Fruit fly (Drosophila melanogaster) whole organism: ENCODE measurements around the gene fy.

Source experiments
- CG8478 ChIP-seq: fragments of >200 bp; optimal IDR thresholded peaks from 2 replicates; lab custom pipeline; 2018; ENCODE audit warnings: inconsistent platforms
- Dll ChIP-seq: fragments of >200 bp; optimal IDR thresholded peaks from 2 replicates; lab custom pipeline; 2017
- EcR ChIP-seq, 2 experiments: fragments of >200 bp; optimal IDR thresholded peaks; 2 replicates each; lab custom pipeline; 2017; ENCODE audit warnings: missing biosample characterization in 2 of 2, missing genetic modification characterization in 2 of 2, missing genetic modification reagents in 2 of 2
- pan ChIP-seq: fragments of >200 bp; optimal IDR thresholded peaks from 2 replicates; lab custom pipeline; 2017
- psq ChIP-seq: fragments of >200 bp; optimal IDR thresholded peaks from 2 replicates; lab custom pipeline; 2017
- usp ChIP-seq: fragments of >200 bp; optimal IDR thresholded peaks from 2 replicates; lab custom pipeline; 2017; ENCODE audit warnings: missing biosample characterization, missing genetic modification characterization, mixed read lengths

fy gene

dm6 chr2L:8402928-8403285, at the start of gene fy:
Gene fy (minus strand): TSS chr2L:8403280.
- TF ChIP-seq CG8478 (no peak), usp (no peak), pan (lab: Kevin White, UChicago) (no peak), psq (no peak), EcR (GFP tag; optimal IDR thresholded peaks at IDR 0.05; lab: Kevin White, UChicago) (no peak), Dll (lab: Kevin White, UChicago) (no peak)

DNA sequence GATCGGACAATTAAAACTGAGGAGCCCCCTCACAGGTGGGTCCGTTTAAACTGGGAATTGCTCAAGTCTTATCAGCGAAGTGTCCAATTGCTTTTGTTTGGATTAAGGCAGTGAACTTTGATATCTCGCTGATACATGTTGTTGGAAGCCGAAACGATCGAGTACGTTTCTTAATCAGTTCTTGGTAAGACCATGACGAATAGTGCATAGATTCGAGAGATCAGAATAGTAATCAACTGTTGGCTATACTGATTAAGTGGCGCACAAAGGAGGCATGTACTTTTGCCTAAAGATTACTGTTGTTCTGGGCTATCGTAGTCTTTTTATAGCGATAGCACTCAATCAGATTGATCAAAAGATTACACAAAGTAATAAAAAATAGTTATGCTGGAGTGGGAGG, 48.4 kb upstream of the fy start:
- TF ChIP-seq usp: no peak
- no peak for TF ChIP-seq psq
- no peak for TF ChIP-seq pan (lab: Kevin White, UChicago)
- no peak for TF ChIP-seq CG8478
- no peak for TF ChIP-seq EcR (GFP tag; optimal IDR thresholded peaks at IDR 0.05; lab: Kevin White, UChicago)
- TF ChIP-seq Dll (lab: Kevin White, UChicago): no peak

- no peak for TF ChIP-seq CG8478
- no peak for TF ChIP-seq pan (lab: Kevin White, UChicago)
- TF ChIP-seq Dll (lab: Kevin White, UChicago): no peak
- TF ChIP-seq EcR (GFP tag; optimal IDR thresholded peaks at IDR 0.05; lab: Kevin White, UChicago): no peak
- no peak for TF ChIP-seq usp
- no peak for TF ChIP-seq psq
These were observed 46.3 kb upstream of the fy start, which contains the start of gene Aasdh for dm6 chr2L:8449358-8449757. Gene Aasdh (minus strand): TSS chr2L:8449576.

DNA sequence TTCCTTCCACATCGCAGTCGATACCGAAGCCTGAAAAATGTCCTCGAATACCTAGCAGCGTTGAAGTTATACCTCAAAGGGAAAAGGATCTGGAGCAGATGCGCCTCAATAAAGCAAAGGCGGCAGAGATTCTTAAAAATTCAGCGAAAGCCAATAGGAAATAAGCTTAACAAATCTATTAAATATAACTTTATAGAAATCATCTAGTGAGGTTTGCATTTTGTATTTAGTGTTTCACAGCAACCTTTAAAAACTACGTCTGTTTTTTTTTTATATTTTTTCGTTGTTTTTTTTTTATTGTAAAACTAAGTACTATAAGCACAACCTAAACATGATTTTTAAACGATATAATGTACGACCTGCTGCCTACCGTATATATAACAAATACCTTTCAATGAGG, 39.1 kb upstream of the fy start, which contains the start of gene CG31897:
Gene CG31897, plus strand, starts transcription at position 301 of the 400 bp plus-strand sequence.
- TF ChIP-seq Dll (lab: Kevin White, UChicago) (no peak), EcR (GFP tag; optimal IDR thresholded peaks at IDR 0.05; lab: Kevin White, UChicago) (no peak), usp (no peak), psq (no peak), pan (lab: Kevin White, UChicago) (no peak), CG8478 (no peak)

DNA sequence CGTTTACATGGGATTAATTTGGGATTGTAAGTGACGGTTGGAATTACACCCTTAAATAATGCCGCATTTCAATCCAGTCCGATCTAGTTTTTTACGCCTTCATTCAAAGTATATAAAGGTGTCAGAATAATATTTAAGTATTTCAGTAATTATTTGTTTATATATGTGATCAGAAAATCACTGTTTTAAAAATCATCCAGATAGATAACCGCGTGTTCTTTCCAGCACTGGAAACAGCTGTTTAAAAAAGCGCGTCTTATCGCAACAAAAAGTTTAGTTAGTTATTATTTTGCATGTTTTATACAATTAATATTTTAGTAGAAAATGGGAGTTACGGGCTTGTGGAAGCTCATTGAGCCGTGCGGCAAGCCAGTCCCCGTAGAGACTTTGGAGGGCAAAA, 35.0 kb upstream of the fy start, which contains the start of gene mus201:
Gene mus201, plus strand, starts transcription at position 118 of the 400 bp plus-strand sequence.
- TF ChIP-seq Dll (lab: Kevin White, UChicago) (no peak), usp (no peak), EcR (GFP tag; optimal IDR thresholded peaks at IDR 0.05; lab: Kevin White, UChicago) (no peak), psq (no peak), pan (lab: Kevin White, UChicago) (no peak), CG8478 (no peak)

- TF ChIP-seq EcR (GFP tag; optimal IDR thresholded peaks at IDR 0.05; lab: Kevin White, UChicago) (no peak), CG8478 (no peak), pan (lab: Kevin White, UChicago) (no peak), Dll (lab: Kevin White, UChicago) (no peak), psq (no peak), usp (no peak)
These were observed 34.1 kb upstream of the fy start, which contains the start of the genes D12 and Chrac-14 for dm6 chr2L:8437176-8437575. Gene D12 (minus strand): TSS chr2L:8437365. Gene Chrac-14 (plus strand): TSS chr2L:8437405.

- TF ChIP-seq pan (lab: Kevin White, UChicago) (no peak), CG8478 (no peak), Dll (lab: Kevin White, UChicago) (no peak), usp (no peak), EcR (GFP tag; optimal IDR thresholded peaks at IDR 0.05; lab: Kevin White, UChicago) (no peak), psq (no peak)
These were observed 30.4 kb upstream of the fy start, which contains the start of gene grk for dm6 chr2L:8433512-8433911. Gene grk (minus strand): TSS chr2L:8433598.

dm6 chr2L:8432130-8432529, 29.1 kb upstream of the fy start:
- TF ChIP-seq psq (no peak), EcR (GFP tag; optimal IDR thresholded peaks at IDR 0.05; lab: Kevin White, UChicago) (no peak), CG8478 (no peak), Dll (lab: Kevin White, UChicago) (no peak), usp (no peak), pan (lab: Kevin White, UChicago) (no peak)

DNA sequence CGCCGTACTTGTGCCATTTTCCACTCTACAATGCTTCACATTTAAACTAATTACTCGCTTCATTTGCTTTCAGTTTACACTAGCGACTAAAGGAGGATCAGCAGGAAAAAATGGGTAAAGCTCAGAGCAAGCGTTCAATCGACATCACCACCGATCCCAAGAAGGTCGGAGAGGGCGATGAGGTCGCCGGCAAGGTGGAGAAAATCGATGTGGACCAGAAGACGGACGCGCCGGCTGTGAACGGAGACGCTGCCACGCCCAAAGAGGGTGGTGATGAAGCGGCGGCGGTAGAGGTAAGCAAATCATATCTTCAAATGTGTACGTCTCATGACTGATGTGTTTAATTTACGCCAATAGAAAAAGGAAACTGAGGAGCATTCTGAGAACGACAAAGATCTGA, 23.7 kb upstream of the fy start:
- TF ChIP-seq psq (no peak), usp (no peak), CG8478 (no peak), EcR (GFP tag; optimal IDR thresholded peaks at IDR 0.05; lab: Kevin White, UChicago) (no peak), pan (lab: Kevin White, UChicago) (no peak), Dll (lab: Kevin White, UChicago) (no peak)

DNA sequence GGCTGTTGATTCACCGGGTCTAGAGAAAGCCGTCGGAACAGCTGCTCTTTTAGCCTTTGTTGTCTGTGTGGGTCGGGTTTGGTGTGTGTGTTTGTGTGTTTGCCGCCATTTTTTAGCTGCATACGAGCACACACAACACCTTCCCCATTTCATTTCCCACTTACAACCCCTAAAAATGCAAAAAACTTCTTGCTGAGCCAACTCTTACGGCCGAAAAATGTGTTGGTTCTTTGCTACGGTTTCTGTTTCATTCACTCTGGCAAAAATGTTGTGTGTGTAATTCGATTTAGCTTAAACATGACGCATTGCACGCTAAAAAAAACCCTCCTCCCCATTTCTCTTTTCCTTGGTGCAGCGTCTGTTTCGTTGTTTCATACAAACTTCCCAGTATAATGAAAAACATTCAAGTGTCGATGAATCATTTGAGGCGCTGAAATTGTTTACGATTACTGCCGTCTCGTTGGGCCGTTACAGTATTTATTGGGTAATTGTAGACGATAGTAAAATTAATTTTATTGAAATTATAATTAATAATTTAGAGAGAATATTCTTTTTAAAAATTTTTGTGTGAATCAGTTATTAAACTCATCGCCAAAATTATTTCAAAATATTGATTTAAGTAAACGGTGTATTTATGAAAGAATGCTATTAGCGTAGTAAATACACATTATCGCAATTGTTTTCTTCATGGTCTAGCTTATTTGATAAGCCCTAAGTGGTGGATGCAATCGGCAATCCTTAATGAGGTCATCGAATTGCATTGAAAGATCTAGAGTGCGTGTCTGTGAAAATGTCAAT, 23.1 kb upstream of the fy start:
- TF ChIP-seq EcR (GFP tag; optimal IDR thresholded peaks at IDR 0.05; lab: Kevin White, UChicago): no peak
- no peak for TF ChIP-seq pan (lab: Kevin White, UChicago)
- TF ChIP-seq usp: no peak
- no peak for TF ChIP-seq psq
- no peak for TF ChIP-seq Dll (lab: Kevin White, UChicago)
- no peak for TF ChIP-seq CG8478

- no peak for TF ChIP-seq pan (lab: Kevin White, UChicago)
- TF ChIP-seq EcR (GFP tag; optimal IDR thresholded peaks at IDR 0.05; lab: Kevin White, UChicago): peak in 1 of 2 experiments; percentile 20
These were observed 22.1 kb upstream of the fy start for dm6 chr2L:8425212-8425611.

DNA sequence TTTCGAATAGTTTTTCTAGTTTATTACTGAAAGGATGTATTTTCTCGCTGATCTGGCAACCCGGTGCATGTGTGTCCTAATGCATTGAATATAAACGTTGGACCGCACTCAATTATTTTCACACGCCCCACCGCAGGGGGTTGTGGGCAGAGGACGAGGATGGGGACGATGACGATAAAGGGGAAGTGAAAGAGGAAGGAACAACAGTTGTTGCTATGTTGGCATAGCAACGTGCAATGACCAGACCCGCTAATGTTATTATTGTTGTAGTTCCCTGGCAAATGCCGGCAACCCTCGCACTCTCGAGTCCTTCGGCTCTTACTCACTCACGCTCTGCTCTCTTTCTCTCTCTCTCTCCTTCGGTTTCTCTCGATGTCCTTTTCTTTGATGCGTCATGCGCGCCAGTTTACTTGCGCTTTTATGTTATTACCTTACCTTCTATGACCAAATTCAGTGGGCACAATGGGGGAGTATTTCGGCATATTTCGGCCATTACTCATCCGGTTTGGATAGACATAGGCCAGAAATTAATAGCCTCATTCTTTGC, 21.7 kb upstream of the fy start:
- no peak for TF ChIP-seq Dll (lab: Kevin White, UChicago)
- no peak for TF ChIP-seq usp
- TF ChIP-seq CG8478: no peak
- no peak for TF ChIP-seq psq
- no peak for TF ChIP-seq EcR (GFP tag; optimal IDR thresholded peaks at IDR 0.05; lab: Kevin White, UChicago)
- TF ChIP-seq pan (lab: Kevin White, UChicago): no peak

dm6 chr2L:8424090-8424470, 21.0 kb upstream of the fy start:
- TF ChIP-seq Dll (lab: Kevin White, UChicago): no peak
- peak in 1 of 2 experiments; percentile 1 for TF ChIP-seq EcR (GFP tag; optimal IDR thresholded peaks at IDR 0.05; lab: Kevin White, UChicago)
